Worm (Caenorhabditis elegans) whole organism, midembryonic: ENCODE measurements around the gene ets-8.

Source experiments
- cog-1 ChIP-seq: sonication (generic microtip); optimal IDR thresholded peaks from 2 replicates; lab custom pipeline; 2016; ENCODE audit warnings: missing genetic modification characterization, missing compliant biosample characterization
- ref-1 ChIP-seq: fragments of 200-800 bp; sonication (Bioruptor generic); conservative IDR thresholded peaks from 2 replicates; pipeline ENCODE4 v1.3.6; 2022; ENCODE audit warnings: missing genetic modification reagents, missing genetic modification characterization, missing compliant biosample characterization
- ztf-29 ChIP-seq: fragments of 200-800 bp; sonication (Bioruptor generic); IDR thresholded peaks from 2 replicates; pipeline ENCODE4 v1.3.6; 2022; ENCODE audit warnings: missing genetic modification reagents, missing genetic modification characterization, missing compliant biosample characterization

- no peak for TF ChIP-seq ztf-29 (GFP tag; lab: Robert Waterston, UW)
- TF ChIP-seq cog-1 (tag; lab: Kevin White, UChicago) = no peak
- TF ChIP-seq ref-1 = no peak
Observed at ce11 chrIV:1155206-1155605, 5.1 kb downstream of the ets-8 start.
